Worm (Caenorhabditis elegans) whole organism, L1 larva: Measurements from ENCODE around the gene phdh-1.

Source experiments
- F16B12.6 ChIP-seq: fragments of 150-350 bp; optimal IDR thresholded peaks from 2 replicates; lab custom pipeline; 2014; ENCODE audit warnings: missing biosample characterization, missing genetic modification characterization
- Y116A8C.19 ChIP-seq: sonication (generic microtip); optimal IDR thresholded peaks from 2 replicates; lab custom pipeline; 2016; ENCODE audit warnings: missing compliant biosample characterization, missing genetic modification characterization, borderline replicate concordance
- aha-1 ChIP-seq: fragments of 150-350 bp; optimal IDR thresholded peaks from 2 replicates; lab custom pipeline; 2014; ENCODE audit warnings: missing biosample characterization, missing genetic modification characterization
- aly-2 ChIP-seq: fragments of 150-350 bp; optimal IDR thresholded peaks from 2 replicates; lab custom pipeline; 2014; ENCODE audit warnings: missing biosample characterization, missing genetic modification characterization
- blmp-1 ChIP-seq: fragments of 150-350 bp; optimal IDR thresholded peaks from 2 replicates; lab custom pipeline; 2014; ENCODE audit warnings: missing biosample characterization, missing genetic modification characterization
- ceh-63 ChIP-seq: fragments of 200-800 bp; sonication (Bioruptor generic); optimal IDR thresholded peaks from 2 replicates; lab custom pipeline; 2018; ENCODE audit warnings: mild to moderate bottlenecking, missing genetic modification characterization, missing compliant biosample characterization
- ceh-8 ChIP-seq: fragments of 200-800 bp; sonication (Bioruptor generic); optimal IDR thresholded peaks from 2 replicates; lab custom pipeline; 2018; ENCODE audit warnings: mild to moderate bottlenecking, missing genetic modification characterization, moderate library complexity, missing compliant biosample characterization
- ceh-82 ChIP-seq, 3 experiments: fragments of 150-350 bp in 1 of 3; sonication (generic microtip) in 2 of 3; optimal IDR thresholded peaks; 2 replicates each; lab custom pipeline; 2014 to 2017; ENCODE audit warnings: missing biosample characterization in 3 of 3, missing genetic modification characterization in 3 of 3
- ceh-88 ChIP-seq: fragments of 200-800 bp; sonication (Bioruptor generic); IDR thresholded peaks from 2 replicates; pipeline ENCODE4 v1.3.6; 2022; ENCODE audit warnings: missing genetic modification characterization, missing compliant biosample characterization
- ceh-90 ChIP-seq: sonication (generic microtip); optimal IDR thresholded peaks from 2 replicates; lab custom pipeline; 2016; ENCODE audit warnings: missing genetic modification characterization, missing compliant biosample characterization
- ces-1 ChIP-seq: fragments of 150-350 bp; optimal IDR thresholded peaks from 2 replicates; lab custom pipeline; 2014; ENCODE audit warnings: missing biosample characterization, missing genetic modification reagents, missing genetic modification characterization
- dpl-1 ChIP-seq, 3 experiments: fragments of 150-350 bp in 2 of 3; sonication (generic microtip) in 1 of 3; optimal IDR thresholded peaks; 2 replicates each; lab custom pipeline; 2014 to 2017; ENCODE audit warnings: missing biosample characterization in 3 of 3, missing genetic modification characterization in 3 of 3, missing genetic modification reagents in 3 of 3
- efl-1 ChIP-seq, 4 experiments: fragments of 150-350 bp; optimal IDR thresholded peaks in 3 of 4; peaks in 1 of 4; 1 replicate in 1 of 4; 2 replicates in 3 of 4; lab custom pipeline; 2014; ENCODE audit warnings: missing biosample characterization in 2 of 4, missing genetic modification characterization in 2 of 4, missing genetic modification reagents in 2 of 4
- egl-27 ChIP-seq, 2 experiments: fragments of 150-350 bp in 1 of 2; sonication (generic microtip); optimal IDR thresholded peaks; 3 replicates each; lab custom pipeline; 2017 to 2018; ENCODE audit warnings: missing biosample characterization in 2 of 2, missing genetic modification characterization in 2 of 2, missing genetic modification reagents in 2 of 2
- elt-2 ChIP-seq: sonication (generic microtip); optimal IDR thresholded peaks from 2 replicates; lab custom pipeline; 2016; ENCODE audit warnings: missing genetic modification characterization, mild to moderate bottlenecking, inconsistent platforms, missing compliant biosample characterization, missing genetic modification reagents
- elt-3 ChIP-seq, 6 experiments: fragments of 150-350 bp in 1 of 6; sonication (generic microtip); optimal IDR thresholded peaks; 2 replicates each; lab custom pipeline; 2017 to 2018; ENCODE audit warnings: missing biosample characterization in 6 of 6, missing genetic modification characterization in 6 of 6, inconsistent platforms in 1 of 6
- fkh-10 ChIP-seq: sonication (generic microtip); optimal IDR thresholded peaks from 2 replicates; lab custom pipeline; 2017; ENCODE audit warnings: missing biosample characterization, missing genetic modification reagents, missing genetic modification characterization
- fkh-4 ChIP-seq: sonication (generic microtip); optimal IDR thresholded peaks from 2 replicates; lab custom pipeline; 2016; ENCODE audit warnings: missing compliant biosample characterization, missing genetic modification characterization, borderline replicate concordance
- fos-1 ChIP-seq: fragments of 150-350 bp; optimal IDR thresholded peaks from 2 replicates; lab custom pipeline; 2014; ENCODE audit warnings: missing biosample characterization, missing genetic modification characterization
- isw-1 ChIP-seq: fragments of 200-800 bp; sonication (Bioruptor generic); IDR thresholded peaks from 2 replicates; pipeline ENCODE4 v1.3.6; 2022; ENCODE audit warnings: missing genetic modification characterization, missing compliant biosample characterization
- lin-14 ChIP-seq: fragments of 200-800 bp; sonication (Bioruptor generic); optimal IDR thresholded peaks from 2 replicates; lab custom pipeline; 2018; ENCODE audit warnings: mild to moderate bottlenecking, missing genetic modification characterization, moderate library complexity, missing compliant biosample characterization
- lin-35 ChIP-seq, 2 experiments: fragments of 150-350 bp; optimal IDR thresholded peaks; 2 replicates each; lab custom pipeline; 2014; ENCODE audit warnings: missing biosample characterization in 2 of 2, missing genetic modification characterization in 2 of 2, missing genetic modification reagents in 2 of 2
- lir-3 ChIP-seq: sonication (generic microtip); optimal IDR thresholded peaks from 2 replicates; lab custom pipeline; 2016; ENCODE audit warnings: mild to moderate bottlenecking, missing genetic modification characterization, moderate library complexity, missing compliant biosample characterization; ENCODE audit not compliant: poor library complexity
- lsy-2 ChIP-seq, 2 experiments: fragments of 150-350 bp; optimal IDR thresholded peaks; 2 replicates each; lab custom pipeline; 2014; ENCODE audit warnings: missing biosample characterization in 2 of 2, missing genetic modification characterization in 2 of 2
- mep-1 ChIP-seq: fragments of 150-350 bp; optimal IDR thresholded peaks from 2 replicates; lab custom pipeline; 2014; ENCODE audit warnings: missing biosample characterization, missing genetic modification characterization
- nhr-11 ChIP-seq: fragments of 150-350 bp; optimal IDR thresholded peaks from 2 replicates; lab custom pipeline; 2014; ENCODE audit warnings: missing biosample characterization, missing genetic modification characterization
- nhr-19 ChIP-seq: fragments of 200-800 bp; sonication (Bioruptor generic); conservative IDR thresholded peaks from 2 replicates; pipeline ENCODE4 v1.3.6; 2022; ENCODE audit warnings: missing genetic modification characterization, missing compliant biosample characterization
- nhr-28 ChIP-seq: fragments of 150-350 bp; optimal IDR thresholded peaks from 2 replicates; lab custom pipeline; 2014; ENCODE audit warnings: missing biosample characterization, missing genetic modification characterization
- nhr-47 ChIP-seq: sonication (generic microtip); optimal IDR thresholded peaks from 2 replicates; lab custom pipeline; 2016; ENCODE audit warnings: mild to moderate bottlenecking, missing genetic modification characterization, moderate library complexity, missing compliant biosample characterization
- nhr-71 ChIP-seq: sonication (generic microtip); optimal IDR thresholded peaks from 2 replicates; lab custom pipeline; 2016; ENCODE audit warnings: mild to moderate bottlenecking, missing genetic modification characterization, moderate library complexity, missing compliant biosample characterization
- nhr-76 ChIP-seq: sonication (generic microtip); optimal IDR thresholded peaks from 2 replicates; lab custom pipeline; 2017; ENCODE audit warnings: missing biosample characterization, missing genetic modification characterization
- nhr-84 ChIP-seq: sonication (generic microtip); optimal IDR thresholded peaks from 2 replicates; lab custom pipeline; 2017; ENCODE audit warnings: missing biosample characterization, missing genetic modification characterization
- nhr-85 ChIP-seq: sonication (generic microtip); peaks from one replicate; lab custom pipeline; 2016; ENCODE audit warnings: missing genetic modification characterization, inconsistent platforms, missing compliant biosample characterization
- nhr-90 ChIP-seq: sonication (generic microtip); optimal IDR thresholded peaks from 2 replicates; lab custom pipeline; 2016; ENCODE audit warnings: mild to moderate bottlenecking, missing genetic modification characterization, missing compliant biosample characterization; ENCODE audit not compliant: poor library complexity
- rnt-1 ChIP-seq: sonication (generic microtip); optimal IDR thresholded peaks from 2 replicates; lab custom pipeline; 2016; ENCODE audit warnings: mild to moderate bottlenecking, missing genetic modification characterization, moderate library complexity, missing compliant biosample characterization
- skn-1 ChIP-seq: fragments of 150-350 bp; optimal IDR thresholded peaks from 2 replicates; lab custom pipeline; 2014; ENCODE audit warnings: missing biosample characterization, missing genetic modification characterization
- snpc-4 ChIP-seq: fragments of 150-350 bp; optimal IDR thresholded peaks from 2 replicates; lab custom pipeline; 2014; ENCODE audit warnings: missing biosample characterization, missing genetic modification characterization
- snu-23 ChIP-seq: sonication (generic microtip); optimal IDR thresholded peaks from 2 replicates; lab custom pipeline; 2016; ENCODE audit warnings: missing genetic modification characterization, missing compliant biosample characterization
- sup-37 ChIP-seq: fragments of 200-800 bp; sonication (Bioruptor generic); optimal IDR thresholded peaks from 2 replicates; lab custom pipeline; 2018; ENCODE audit warnings: mild to moderate bottlenecking, missing genetic modification characterization, missing compliant biosample characterization
- swsn-7 ChIP-seq: sonication (generic microtip); optimal IDR thresholded peaks from 2 replicates; lab custom pipeline; 2016; ENCODE audit warnings: missing genetic modification characterization, missing compliant biosample characterization
- tbx-2 ChIP-seq: sonication (generic microtip); optimal IDR thresholded peaks from 2 replicates; lab custom pipeline; 2016; ENCODE audit warnings: missing genetic modification characterization, missing compliant biosample characterization
- tlp-1 ChIP-seq: fragments of 150-350 bp; optimal IDR thresholded peaks from 2 replicates; lab custom pipeline; 2014; ENCODE audit warnings: missing biosample characterization, missing genetic modification characterization
- unc-130 ChIP-seq: fragments of 150-350 bp; optimal IDR thresholded peaks from 2 replicates; lab custom pipeline; 2017; ENCODE audit warnings: missing biosample characterization, missing genetic modification characterization, inconsistent platforms
- unc-86 ChIP-seq: sonication (generic microtip); optimal IDR thresholded peaks from 2 replicates; lab custom pipeline; 2016; ENCODE audit warnings: missing genetic modification characterization, missing compliant biosample characterization
- xbp-1 ChIP-seq: sonication (generic microtip); optimal IDR thresholded peaks from 2 replicates; lab custom pipeline; 2016; ENCODE audit warnings: missing genetic modification characterization, missing compliant biosample characterization
- zip-4 ChIP-seq: fragments of 200-800 bp; sonication (Bioruptor generic); optimal IDR thresholded peaks from 2 replicates; lab custom pipeline; 2018; ENCODE audit warnings: mild to moderate bottlenecking, missing genetic modification characterization, moderate library complexity, missing compliant biosample characterization

The phdh-1 gene

ce11 chrII:13609655-13610054 is 28.6 kb downstream of the phdh-1 start, which contains the start of gene gst-20 (continued):
- peak; percentile 57 for TF ChIP-seq mep-1 (tag; lab: Kevin White, UChicago)
- peak; percentile 12 for TF ChIP-seq swsn-7
- TF ChIP-seq xbp-1 (tag; lab: Kevin White, UChicago), result peak; percentile 30
- no peak for TF ChIP-seq ces-1 (GFP tag; lab: Kevin White, UChicago)
- TF ChIP-seq tbx-2 (tag; lab: Kevin White, UChicago), result peak; percentile 66
- no peak for TF ChIP-seq fkh-10
- TF ChIP-seq dpl-1 (GFP tag; optimal IDR thresholded peaks at IDR 0.05; lab: Kevin White, UChicago), result peak in 2 of 3 experiments; percentile 11 to 14
- TF ChIP-seq nhr-71, result peak; percentile 72
- no peak for TF ChIP-seq unc-86 (tag; lab: Kevin White, UChicago)
- no peak for TF ChIP-seq aly-2 (tag; lab: Kevin White, UChicago)
- peak; percentile 20 for TF ChIP-seq snpc-4 (tag; lab: Kevin White, UChicago)
- no peak for TF ChIP-seq zip-4
- peak; percentile 19; the same call in 1 of the 2 replicates for TF ChIP-seq nhr-19 (GFP tag; lab: Robert Waterston, UW)
- TF ChIP-seq ceh-63 (GFP tag; lab: Kevin White, UChicago), result no peak
- TF ChIP-seq ceh-88 (GFP tag; lab: Robert Waterston, UW), result no peak
- TF ChIP-seq lin-14 (GFP tag; lab: Kevin White, UChicago), result peak; percentile 90
- peak in 5 of 6 experiments; percentile 39 to 78 (median 60) for TF ChIP-seq elt-3 (tag; optimal IDR thresholded peaks at IDR 0.05; lab: Kevin White, UChicago)
- peak in 2 of 3 experiments; percentile 7 to 18 for TF ChIP-seq ceh-82 (tag; optimal IDR thresholded peaks at IDR 0.05; lab: Kevin White, UChicago)
- TF ChIP-seq nhr-47, result peak; percentile 52
- TF ChIP-seq fos-1 (tag; lab: Kevin White, UChicago), result no peak
- no peak for TF ChIP-seq nhr-28 (tag; lab: Kevin White, UChicago)
- peak; percentile 63 for TF ChIP-seq snu-23 (GFP tag; lab: Kevin White, UChicago)
- no peak for TF ChIP-seq egl-27 (tag; optimal IDR thresholded peaks at IDR 0.05; lab: Kevin White, UChicago)
- TF ChIP-seq elt-2, result peak; percentile 9
- peak; percentile 61 for TF ChIP-seq skn-1 (tag; lab: Kevin White, UChicago)
- peak in 1 of 2 experiments; percentile 64 for TF ChIP-seq lin-35 (GFP tag; optimal IDR thresholded peaks at IDR 0.05; lab: Kevin White, UChicago)
- TF ChIP-seq lsy-2 (tag; optimal IDR thresholded peaks at IDR 0.05; lab: Kevin White, UChicago), result peak; percentile 18 to 26
- peak; percentile 75 for TF ChIP-seq nhr-90 (tag; lab: Kevin White, UChicago)
- TF ChIP-seq rnt-1 (tag; lab: Kevin White, UChicago), result peak; percentile 10
- TF ChIP-seq sup-37, result no peak
- no peak for TF ChIP-seq nhr-11 (tag; lab: Kevin White, UChicago)
- no peak for TF ChIP-seq nhr-76 (tag; lab: Kevin White, UChicago)
- no peak for TF ChIP-seq fkh-4 (tag; lab: Kevin White, UChicago)
- TF ChIP-seq F16B12.6, result no peak
- TF ChIP-seq aha-1 (tag; lab: Kevin White, UChicago), result no peak
- no peak for TF ChIP-seq isw-1 (GFP tag; lab: Robert Waterston, UW)
- TF ChIP-seq blmp-1 (tag; lab: Kevin White, UChicago), result peak; percentile 81
- TF ChIP-seq, all 84 proteins: peak for 26

ce11 chrII:13600904-13601303 is 37.4 kb downstream of the phdh-1 start, which contains the start of gene csp-1:
TSS of gene csp-1 (plus strand) at chrII:13601204.
- no peak for TF ChIP-seq Y116A8C.19 (tag; lab: Kevin White, UChicago)
- no peak for TF ChIP-seq lir-3 (tag; lab: Kevin White, UChicago)
- no peak for TF ChIP-seq ceh-8
- TF ChIP-seq nhr-84 (tag; lab: Kevin White, UChicago), result no peak
- TF ChIP-seq unc-130 (tag; lab: Kevin White, UChicago), result no peak
- TF ChIP-seq tlp-1 (tag; lab: Kevin White, UChicago), result no peak
- TF ChIP-seq efl-1 (optimal IDR thresholded peaks at IDR 0.05; lab: Kevin White, UChicago), result no peak
- TF ChIP-seq efl-1 (GFP tag; optimal IDR thresholded peaks at IDR 0.05 in 1 of 2; lab: Kevin White, UChicago), result peak in 1 of 2 experiments; percentile 80
- peak; percentile 29 for TF ChIP-seq nhr-85 (tag; lab: Kevin White, UChicago)
- TF ChIP-seq blmp-1 (tag; lab: Kevin White, UChicago), result no peak
- no peak for TF ChIP-seq egl-27 (tag; optimal IDR thresholded peaks at IDR 0.05; lab: Kevin White, UChicago)
- no peak for TF ChIP-seq nhr-71
- no peak for TF ChIP-seq ceh-90 (tag; lab: Kevin White, UChicago)
- TF ChIP-seq lin-35 (GFP tag; optimal IDR thresholded peaks at IDR 0.05; lab: Kevin White, UChicago), result no peak
- TF ChIP-seq, all 84 proteins: peak for 2
